Worm (Caenorhabditis elegans) whole organism, mixed stage, embryonic: Measurements from ENCODE around the gene snrp-3.

ENCODE experiments used
- blmp-1 ChIP-seq: fragments of 150-350 bp; optimal IDR thresholded peaks from 2 replicates; lab custom pipeline; 2014; ENCODE audit warnings: missing biosample characterization, missing genetic modification characterization
- cnd-1 ChIP-seq: fragments of 200-800 bp; sonication (Bioruptor generic); optimal IDR thresholded peaks from 2 replicates; lab custom pipeline; 2018; ENCODE audit warnings: mild to moderate bottlenecking, missing genetic modification characterization, missing compliant biosample characterization
- ham-2 ChIP-seq: fragments of 200-800 bp; sonication (Bioruptor generic); optimal IDR thresholded peaks from 2 replicates; lab custom pipeline; 2018; ENCODE audit warnings: mild to moderate bottlenecking, missing genetic modification characterization, missing compliant biosample characterization
- lin-13 ChIP-seq: fragments of 150-350 bp; optimal IDR thresholded peaks from 2 replicates; lab custom pipeline; 2014; ENCODE audit warnings: missing biosample characterization, missing genetic modification characterization
- lsy-2 ChIP-seq: fragments of 150-350 bp; optimal IDR thresholded peaks from 2 replicates; lab custom pipeline; 2014; ENCODE audit warnings: missing biosample characterization, missing genetic modification characterization
- nhr-28 ChIP-seq: fragments of 150-350 bp; optimal IDR thresholded peaks from 2 replicates; lab custom pipeline; 2014; ENCODE audit warnings: missing biosample characterization, missing genetic modification characterization
- snpc-4 ChIP-seq: fragments of 150-350 bp; optimal IDR thresholded peaks from 2 replicates; lab custom pipeline; 2014; ENCODE audit warnings: missing biosample characterization, missing genetic modification characterization
- unc-120 ChIP-seq: sonication (generic microtip); optimal IDR thresholded peaks from 2 replicates; lab custom pipeline; 2017; ENCODE audit warnings: missing genetic modification characterization, missing compliant biosample characterization; ENCODE audit not compliant: poor library complexity, severe bottlenecking
- unc-39 ChIP-seq: fragments of 150-350 bp; optimal IDR thresholded peaks from 2 replicates; lab custom pipeline; 2014; ENCODE audit warnings: missing biosample characterization, missing genetic modification characterization
- unc-62 ChIP-seq: fragments of 150-350 bp; optimal IDR thresholded peaks from 2 replicates; lab custom pipeline; 2014; ENCODE audit warnings: missing biosample characterization, missing genetic modification reagents, missing genetic modification characterization

ce11 chrIV:8705504-8705903 is 17.9 kb upstream of the snrp-3 start, which contains the start of gene H23L24.4:
- TF ChIP-seq unc-39 (tag; lab: Kevin White, UChicago), result no peak
- no peak for TF ChIP-seq lin-13 (tag; lab: Kevin White, UChicago)
- no peak for TF ChIP-seq snpc-4
- TF ChIP-seq cnd-1 (tag; lab: Kevin White, UChicago), result no peak
- TF ChIP-seq unc-120 (tag; lab: Kevin White, UChicago), result no peak
- TF ChIP-seq lsy-2 (tag; lab: Kevin White, UChicago), result no peak
- no peak for TF ChIP-seq ham-2 (GFP tag; lab: Kevin White, UChicago)
- TF ChIP-seq nhr-28, result no peak
- TF ChIP-seq unc-62 (GFP tag; lab: Kevin White, UChicago), result no peak
- TF ChIP-seq blmp-1 (tag; lab: Kevin White, UChicago), result no peak
